Worm (Caenorhabditis elegans): ENCODE measurements around the gene srbc-61.

The srbc-61 gene

ce11 chrV:17496071-17496470 is 19.5 kb downstream of the srbc-61 start, which contains the start of gene srh-118:
Gene srh-118 (minus strand): TSS chrV:17496171.
- TF ChIP-seq ztf-4 (tag; optimal IDR thresholded peaks at IDR 0.05): no peak
- TF ChIP-seq nhr-90 (tag; optimal IDR thresholded peaks at IDR 0.05; ENCODE audit: poor library complexity): no peak

ce11 chrV:17500055-17500454 is 23.5 kb downstream of the srbc-61 start:
- TF ChIP-seq lin-35 (GFP tag; optimal IDR thresholded peaks at IDR 0.05) (no peak), ceh-63 (GFP tag; optimal IDR thresholded peaks at IDR 0.05) (no peak), pqm-1 (tag; optimal IDR thresholded peaks at IDR 0.05) (no peak), snu-23 (GFP tag; optimal IDR thresholded peaks at IDR 0.05) (no peak), ceh-88 (GFP tag; IDR thresholded peaks at IDR 0.05) (no peak), unc-130 (tag; optimal IDR thresholded peaks at IDR 0.05) (no peak), hlh-17 (GFP tag; optimal IDR thresholded peaks at IDR 0.05; ENCODE audit: borderline replicate concordance) (no peak), mdl-1 (tag; optimal IDR thresholded peaks at IDR 0.05) (no peak), nhr-90 (tag; optimal IDR thresholded peaks at IDR 0.05; ENCODE audit: poor library complexity) (no peak), unc-62 (GFP tag; optimal IDR thresholded peaks at IDR 0.05) (no peak), nhr-237 (tag; optimal IDR thresholded peaks at IDR 0.05) (no peak), elt-3 (tag; optimal IDR thresholded peaks at IDR 0.05) (no peak), hlh-4 (tag; optimal IDR thresholded peaks at IDR 0.05) (no peak), jun-1 (tag; optimal IDR thresholded peaks at IDR 0.05) (no peak), mef-2 (tag; optimal IDR thresholded peaks at IDR 0.05) (no peak)

ce11 chrV:17506289-17506688 is 29.7 kb downstream of the srbc-61 start, which contains the start of gene srw-31:
Gene srw-31 (plus strand): TSS chrV:17506589.
- TF ChIP-seq elt-2 (tag; optimal IDR thresholded peaks at IDR 0.05): no peak
- TF ChIP-seq xbp-1 (tag; optimal IDR thresholded peaks at IDR 0.05): no peak
- no peak for TF ChIP-seq zag-1 (tag; optimal IDR thresholded peaks at IDR 0.05)

- TF ChIP-seq tbx-2 (tag; optimal IDR thresholded peaks at IDR 0.05) (no peak), lin-39 (tag; optimal IDR thresholded peaks at IDR 0.05) (no peak), mdl-1 (tag; optimal IDR thresholded peaks at IDR 0.05) (no peak), swsn-7 (tag; optimal IDR thresholded peaks at IDR 0.05) (no peak), tlp-1 (tag; optimal IDR thresholded peaks at IDR 0.05) (no peak), C16A3.4 (tag; optimal IDR thresholded peaks at IDR 0.05) (no peak), mep-1 (tag; optimal IDR thresholded peaks at IDR 0.05) (no peak), mab-9 (GFP tag; IDR thresholded peaks at IDR 0.05) (no peak), dsc-1 (tag; optimal IDR thresholded peaks at IDR 0.05) (no peak), nhr-76 (tag; optimal IDR thresholded peaks at IDR 0.05) (no peak), aha-1 (tag; optimal IDR thresholded peaks at IDR 0.05) (no peak), ztf-4 (tag; optimal IDR thresholded peaks at IDR 0.05) (no peak), pag-3 (tag; optimal IDR thresholded peaks at IDR 0.05; ENCODE audit: borderline replicate concordance, insufficient read depth) (no peak), egl-13 (tag; optimal IDR thresholded peaks at IDR 0.05) (no peak), vab-15 (tag; optimal IDR thresholded peaks at IDR 0.05) (no peak), unc-86 (tag; optimal IDR thresholded peaks at IDR 0.05) (no peak), snpc-4 (tag; optimal IDR thresholded peaks at IDR 0.05) (no peak), lin-14 (GFP tag; optimal IDR thresholded peaks at IDR 0.05) (no peak), sox-4 (tag; optimal IDR thresholded peaks at IDR 0.05) (no peak), nhr-19 (GFP tag; conservative IDR thresholded peaks at IDR 0.05) (no peak)
Measured at ce11 chrV:17508493-17508892, 31.9 kb downstream of the srbc-61 start, which contains the start of gene srw-32. Gene srw-32 (plus strand): TSS chrV:17508793.

ce11 chrV:17512763-17513162 is 36.2 kb downstream of the srbc-61 start:
- no peak for TF ChIP-seq lsy-2 (tag; optimal IDR thresholded peaks at IDR 0.05)
- TF ChIP-seq unc-86 (tag; optimal IDR thresholded peaks at IDR 0.05): no peak
- TF ChIP-seq egl-27 (tag; optimal IDR thresholded peaks at IDR 0.05): no peak
- TF ChIP-seq mep-1 (tag; optimal IDR thresholded peaks at IDR 0.05): no peak
- no peak for TF ChIP-seq C04F5.9 (tag; optimal IDR thresholded peaks at IDR 0.05)
- no peak for TF ChIP-seq elt-2 (tag; optimal IDR thresholded peaks at IDR 0.05)
- no peak for TF ChIP-seq snu-23 (GFP tag; optimal IDR thresholded peaks at IDR 0.05)
- no peak for TF ChIP-seq pax-3 (tag; optimal IDR thresholded peaks at IDR 0.05)
- TF ChIP-seq vab-15 (tag; optimal IDR thresholded peaks at IDR 0.05): no peak
- TF ChIP-seq irx-1 (tag; optimal IDR thresholded peaks at IDR 0.05): no peak
- TF ChIP-seq rnt-1 (tag; optimal IDR thresholded peaks at IDR 0.05): no peak
- TF ChIP-seq F16B12.6 (tag; optimal IDR thresholded peaks at IDR 0.05): no peak
- TF ChIP-seq nhr-20 (tag; optimal IDR thresholded peaks at IDR 0.05): no peak
- TF ChIP-seq efl-3 (GFP tag; optimal IDR thresholded peaks at IDR 0.05): no peak
- TF ChIP-seq ceh-8 (GFP tag; optimal IDR thresholded peaks at IDR 0.05): no peak
- no peak for TF ChIP-seq blmp-1 (tag; optimal IDR thresholded peaks at IDR 0.05)
